Fruit fly (Drosophila melanogaster): ENCODE data around the gene Rabex-5.

The Rabex-5 gene

dm6 chr3L:1264998-1265397, 30.7 kb upstream of the Rabex-5 start:
- TF ChIP-seq Pif1B (GFP tag; optimal IDR thresholded peaks at IDR 0.05) (peak; percentile 57), CG17806 (tag; optimal IDR thresholded peaks at IDR 0.05) (no peak), CG13204 (GFP tag; optimal IDR thresholded peaks at IDR 0.05) (no peak), Snoo (tag; optimal IDR thresholded peaks at IDR 0.05) (peak; percentile 7), EcR (GFP tag; optimal IDR thresholded peaks at IDR 0.05) (no peak), CG8301 (tag; optimal IDR thresholded peaks at IDR 0.05) (peak; percentile 33), CG14655 (GFP tag; optimal IDR thresholded peaks at IDR 0.05) (peak; percentile 69), CG9948 (tag; optimal IDR thresholded peaks at IDR 0.05) (peak; percentile 25), Ets98B (GFP tag; IDR thresholded peaks at IDR 0.05) (no peak), CG8159 (tag; optimal IDR thresholded peaks at IDR 0.05) (peak; percentile 25), CG4496 (GFP tag; IDR thresholded peaks at IDR 0.05) (no peak), CG10348 (GFP tag; IDR thresholded peaks at IDR 0.05) (no peak), Pif1A (GFP tag; optimal IDR thresholded peaks at IDR 0.05) (peak; percentile 50), D1 (tag; optimal IDR thresholded peaks at IDR 0.05) (no peak), rn (GFP tag; IDR thresholded peaks at IDR 0.05) (no peak), CG34367 (tag; optimal IDR thresholded peaks at IDR 0.05) (no peak), gl (tag; optimal IDR thresholded peaks at IDR 0.05) (no peak), CG12605 (GFP tag; IDR thresholded peaks at IDR 0.05) (no peak), CG15710 (tag; optimal IDR thresholded peaks at IDR 0.05) (no peak), CG32121 (GFP tag; IDR thresholded peaks at IDR 0.05) (no peak), fd96Ca (GFP tag; IDR thresholded peaks at IDR 0.05) (no peak)

DNA sequence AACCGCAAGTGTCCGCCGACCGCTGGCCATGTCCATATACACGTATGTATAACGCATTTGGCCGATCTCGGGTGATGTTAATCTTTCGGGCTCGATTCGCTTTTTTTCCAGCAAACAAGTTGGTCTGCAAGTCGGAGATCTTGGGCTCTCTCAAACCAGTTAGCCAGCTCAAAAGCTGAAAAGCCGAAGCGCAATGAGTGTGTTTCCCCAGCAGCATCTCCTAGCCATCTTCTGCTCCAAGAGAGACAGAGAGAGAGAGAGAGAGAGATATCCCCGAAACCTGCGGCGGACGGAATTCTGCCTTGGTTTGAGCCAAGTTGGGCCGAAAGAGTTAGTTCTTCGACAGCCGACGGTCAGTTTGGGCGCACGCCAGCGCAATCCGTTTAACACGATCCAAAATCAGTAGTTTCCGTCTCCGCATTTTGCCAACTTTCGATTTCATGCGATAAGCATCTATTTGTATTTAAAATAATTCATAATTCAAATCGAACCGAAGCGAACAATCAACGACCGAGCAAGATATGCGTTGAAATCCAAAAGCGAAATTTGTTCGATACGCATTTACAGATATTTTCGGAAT, 30.2 kb upstream of the Rabex-5 start:
- no peak for TF ChIP-seq CG8159 (tag; optimal IDR thresholded peaks at IDR 0.05)
- no peak for TF ChIP-seq CG9948 (tag; optimal IDR thresholded peaks at IDR 0.05)
- peak; percentile 31; the same call in 1 of the 3 replicates for TF ChIP-seq CG4496 (GFP tag; IDR thresholded peaks at IDR 0.05)
- TF ChIP-seq Ets98B (GFP tag; IDR thresholded peaks at IDR 0.05), result peak; percentile 14; the same call in 1 of the 2 replicates
- TF ChIP-seq EcR (GFP tag; optimal IDR thresholded peaks at IDR 0.05), result peak; percentile 47
- TF ChIP-seq CG13204 (GFP tag; optimal IDR thresholded peaks at IDR 0.05), result peak; percentile 1

DNA sequence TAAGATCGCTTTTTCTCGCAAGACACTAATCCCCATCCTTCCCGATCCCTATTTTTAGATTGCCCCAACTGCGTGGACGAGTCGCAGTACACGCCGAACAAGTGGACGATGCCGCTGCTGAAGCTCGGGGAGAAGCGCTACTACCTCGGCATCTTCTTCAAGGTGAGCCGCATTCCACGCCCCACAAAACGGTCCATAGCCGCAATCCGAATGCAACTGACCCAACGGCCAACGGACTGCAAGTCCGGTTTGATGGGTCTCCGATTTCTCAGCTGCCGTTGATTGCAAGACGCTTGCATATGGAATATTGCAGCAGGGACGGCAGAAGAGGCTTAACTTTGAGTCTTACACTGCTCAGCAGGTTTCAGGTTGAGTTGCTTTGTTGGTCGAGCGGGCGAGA, 26.7 kb upstream of the Rabex-5 start:
- TF ChIP-seq CG8301 (tag; optimal IDR thresholded peaks at IDR 0.05), result no peak
- TF ChIP-seq CG9948 (tag; optimal IDR thresholded peaks at IDR 0.05), result no peak
- no peak for TF ChIP-seq CG12605 (GFP tag; IDR thresholded peaks at IDR 0.05)
- TF ChIP-seq CG13204 (GFP tag; optimal IDR thresholded peaks at IDR 0.05), result peak; percentile 29
- TF ChIP-seq CG8159 (tag; optimal IDR thresholded peaks at IDR 0.05), result no peak
- no peak for TF ChIP-seq Snoo (tag; optimal IDR thresholded peaks at IDR 0.05)
- peak; percentile 92 for TF ChIP-seq EcR (GFP tag; optimal IDR thresholded peaks at IDR 0.05)
- no peak for TF ChIP-seq CG10348 (GFP tag; IDR thresholded peaks at IDR 0.05)

- TF ChIP-seq Snoo (tag; optimal IDR thresholded peaks at IDR 0.05), result no peak
- no peak for TF ChIP-seq CG15710 (tag; optimal IDR thresholded peaks at IDR 0.05)
- no peak for TF ChIP-seq CG8159 (tag; optimal IDR thresholded peaks at IDR 0.05)
Measured at dm6 chr3L:1275767-1276166, 19.9 kb upstream of the Rabex-5 start, which contains the start of gene CG32333. Gene CG32333 (plus strand): TSS chr3L:1275956.

DNA sequence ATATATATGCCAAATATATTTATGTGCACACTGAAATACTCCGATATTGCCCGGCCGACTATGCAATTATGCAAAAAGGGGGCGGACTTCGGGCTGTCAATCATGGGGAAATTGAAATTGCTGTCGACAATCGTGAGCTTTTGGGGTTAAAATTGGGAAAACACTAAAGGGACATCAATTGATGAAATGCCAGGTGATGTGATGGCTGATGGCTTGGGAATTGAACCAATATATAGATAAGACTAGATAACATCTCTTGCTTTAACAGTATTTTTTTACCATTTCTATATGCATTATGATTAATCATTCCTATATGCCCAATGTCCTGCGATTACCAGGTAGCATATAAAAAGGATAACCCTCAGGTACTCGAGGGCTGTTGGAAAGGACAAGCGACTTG, 17.8 kb upstream of the Rabex-5 start:
- TF ChIP-seq CG14655 (GFP tag; optimal IDR thresholded peaks at IDR 0.05), result peak; percentile 6
- TF ChIP-seq D1 (tag; optimal IDR thresholded peaks at IDR 0.05), result no peak
- TF ChIP-seq CG8159 (tag; optimal IDR thresholded peaks at IDR 0.05), result peak; percentile 4

DNA sequence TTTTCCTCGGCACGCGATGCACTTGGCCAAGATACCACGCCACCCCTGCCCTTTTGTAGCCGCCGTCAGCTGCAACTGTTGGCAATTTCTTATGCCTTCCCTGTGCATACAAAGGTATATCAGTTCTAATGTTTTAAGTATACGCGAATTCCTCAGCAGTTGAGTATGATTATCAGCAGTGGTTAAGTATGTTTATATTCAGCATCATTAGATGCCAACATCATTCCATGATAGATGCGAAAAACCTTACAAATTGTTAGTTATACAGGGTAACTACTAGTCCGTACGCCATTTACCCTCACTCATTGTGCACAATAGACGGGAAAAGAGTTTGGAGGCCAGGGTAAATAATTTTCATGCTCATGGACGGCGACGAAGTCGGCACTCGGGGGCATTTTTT, 16.0 kb upstream of the Rabex-5 start:
- TF ChIP-seq D1 (tag; optimal IDR thresholded peaks at IDR 0.05) (no peak), CG8159 (tag; optimal IDR thresholded peaks at IDR 0.05) (peak; percentile 7), Pif1B (GFP tag; optimal IDR thresholded peaks at IDR 0.05) (no peak), CG17806 (tag; optimal IDR thresholded peaks at IDR 0.05) (no peak), fd96Ca (GFP tag; IDR thresholded peaks at IDR 0.05) (peak; percentile 42; the same call in 1 of the 3 replicates), CG32121 (GFP tag; IDR thresholded peaks at IDR 0.05) (no peak), CG9948 (tag; optimal IDR thresholded peaks at IDR 0.05) (no peak), CG15710 (tag; optimal IDR thresholded peaks at IDR 0.05) (peak; percentile 48), CG12605 (GFP tag; IDR thresholded peaks at IDR 0.05) (no peak), CG4496 (GFP tag; IDR thresholded peaks at IDR 0.05) (peak; percentile 40; the same call in 1 of the 3 replicates), rn (GFP tag; IDR thresholded peaks at IDR 0.05) (0 out of 2 replicates have a peak, but pooled peaks have one; percentile 29), CG10348 (GFP tag; IDR thresholded peaks at IDR 0.05) (no peak), gl (tag; optimal IDR thresholded peaks at IDR 0.05) (no peak), Snoo (tag; optimal IDR thresholded peaks at IDR 0.05) (no peak), EcR (GFP tag; optimal IDR thresholded peaks at IDR 0.05) (no peak), CG13204 (GFP tag; optimal IDR thresholded peaks at IDR 0.05) (no peak), Ets98B (GFP tag; IDR thresholded peaks at IDR 0.05) (peak; percentile 33; the same call in 1 of the 2 replicates), CG34367 (tag; optimal IDR thresholded peaks at IDR 0.05) (peak; percentile 36), CG14655 (GFP tag; optimal IDR thresholded peaks at IDR 0.05) (peak; percentile 3), CG8301 (tag; optimal IDR thresholded peaks at IDR 0.05) (no peak), Pif1A (GFP tag; optimal IDR thresholded peaks at IDR 0.05) (no peak)
